Fruit fly (Drosophila melanogaster) whole organism, prepupa: Measurements from ENCODE around the gene SkpA.

ENCODE experiments used
- Blimp-1 ChIP-seq: fragments of 200-800 bp; sonication (Bioruptor generic); optimal IDR thresholded peaks from 3 replicates; lab custom pipeline; 2017; ENCODE audit warnings: missing biosample characterization, missing genetic modification characterization, mild to moderate bottlenecking, moderate library complexity, missing genetic modification reagents
- CG10631 ChIP-seq: fragments of 200-800 bp; sonication (Bioruptor generic); optimal IDR thresholded peaks from 2 replicates; lab custom pipeline; 2016; ENCODE audit warnings: missing biosample characterization, missing genetic modification characterization
- CG10669 ChIP-seq: fragments of 200-800 bp; sonication (Bioruptor generic); optimal IDR thresholded peaks from 3 replicates; lab custom pipeline; 2018; ENCODE audit warnings: missing biosample characterization, mild to moderate bottlenecking, missing genetic modification characterization, moderate library complexity
- CG11294 ChIP-seq: fragments of 200-800 bp; sonication (Bioruptor generic); IDR thresholded peaks from 2 replicates; pipeline ENCODE4 v1.3.6; 2022; ENCODE audit warnings: missing biosample characterization, missing genetic modification characterization
- CG11762 ChIP-seq: fragments of 200-800 bp; sonication (Bioruptor generic); optimal IDR thresholded peaks from 3 replicates; lab custom pipeline; 2016; ENCODE audit warnings: missing biosample characterization, missing genetic modification characterization; ENCODE audit not compliant: insufficient read depth
- CG15336 ChIP-seq: fragments of 200-800 bp; sonication (Bioruptor generic); IDR thresholded peaks from 2 replicates; pipeline ENCODE4 v1.3.6; 2022; ENCODE audit warnings: missing biosample characterization, missing genetic modification characterization
- CG1621 ChIP-seq: fragments of 200-800 bp; sonication (Bioruptor generic); optimal IDR thresholded peaks from 3 replicates; lab custom pipeline; 2018; ENCODE audit warnings: missing biosample characterization, mild to moderate bottlenecking, missing genetic modification characterization
- CG16779 ChIP-seq: fragments of 200-800 bp; sonication (Bioruptor generic); optimal IDR thresholded peaks from 3 replicates; lab custom pipeline; 2017; ENCODE audit warnings: missing biosample characterization, mild to moderate bottlenecking, missing genetic modification characterization
- CG3032 ChIP-seq: fragments of 200-800 bp; optimal IDR thresholded peaks from 2 replicates; lab custom pipeline; 2019; ENCODE audit warnings: missing biosample characterization, mild to moderate bottlenecking, missing genetic modification characterization, moderate library complexity
- CG31627 ChIP-seq: fragments of 200-800 bp; sonication (Bioruptor generic); optimal IDR thresholded peaks from 3 replicates; lab custom pipeline; 2016; ENCODE audit warnings: missing biosample characterization, missing genetic modification characterization
- CG32006 ChIP-seq: fragments of 200-800 bp; sonication (Bioruptor generic); optimal IDR thresholded peaks from 3 replicates; lab custom pipeline; 2017; ENCODE audit warnings: missing biosample characterization, mild to moderate bottlenecking, missing genetic modification characterization
- CG34406 ChIP-seq: fragments of 200-800 bp; sonication (Bioruptor generic); optimal IDR thresholded peaks from 3 replicates; lab custom pipeline; 2016; ENCODE audit warnings: missing biosample characterization, missing genetic modification characterization
- CG3919 ChIP-seq: fragments of 200-800 bp; sonication (Bioruptor generic); optimal IDR thresholded peaks from 3 replicates; lab custom pipeline; 2016; ENCODE audit warnings: missing biosample characterization, missing genetic modification characterization
- CG4318 ChIP-seq: fragments of 200-800 bp; sonication (Bioruptor generic); optimal IDR thresholded peaks from 3 replicates; lab custom pipeline; 2017; ENCODE audit warnings: missing biosample characterization, mild to moderate bottlenecking, missing genetic modification characterization
- CG6163 ChIP-seq: fragments of 200-800 bp; sonication (Bioruptor generic); IDR thresholded peaks from 3 replicates; pipeline ENCODE4 v1.3.6; 2022; ENCODE audit warnings: missing biosample characterization, missing genetic modification characterization
- CG6276 ChIP-seq: fragments of 200-800 bp; sonication (Bioruptor generic); optimal IDR thresholded peaks from 2 replicates; lab custom pipeline; 2017; ENCODE audit warnings: missing biosample characterization, mild to moderate bottlenecking, missing genetic modification characterization
- CG6792 ChIP-seq: fragments of 200-800 bp; sonication (Bioruptor generic); optimal IDR thresholded peaks from 3 replicates; lab custom pipeline; 2016; ENCODE audit warnings: missing biosample characterization, missing genetic modification characterization
- CG6808 ChIP-seq: fragments of 200-800 bp; sonication (Bioruptor generic); optimal IDR thresholded peaks from 3 replicates; lab custom pipeline; 2017; ENCODE audit warnings: missing biosample characterization, missing genetic modification characterization, mild to moderate bottlenecking, moderate library complexity, missing genetic modification reagents
- CG6854 ChIP-seq: fragments of 200-800 bp; sonication (Bioruptor generic); optimal IDR thresholded peaks from 2 replicates; lab custom pipeline; 2017; ENCODE audit warnings: missing biosample characterization, mild to moderate bottlenecking, missing genetic modification characterization
- CG7368 ChIP-seq: fragments of 200-800 bp; sonication (Bioruptor generic); optimal IDR thresholded peaks from 3 replicates; lab custom pipeline; 2016; ENCODE audit warnings: missing biosample characterization, missing genetic modification characterization
- CG8119 ChIP-seq: fragments of 200-800 bp; sonication (Bioruptor generic); IDR thresholded peaks from 3 replicates; pipeline ENCODE4 v1.3.6; 2022; ENCODE audit warnings: missing biosample characterization, missing genetic modification characterization
- CG8319 ChIP-seq: fragments of 200-800 bp; sonication (Bioruptor generic); optimal IDR thresholded peaks from 3 replicates; lab custom pipeline; 2016; ENCODE audit warnings: missing biosample characterization, missing genetic modification characterization
- Eip75B ChIP-seq: fragments of 200-800 bp; sonication (Bioruptor generic); optimal IDR thresholded peaks from 3 replicates; lab custom pipeline; 2016; ENCODE audit warnings: missing biosample characterization, missing genetic modification characterization
- Eip78C ChIP-seq: fragments of 200-800 bp; sonication (Bioruptor generic); peaks from one replicate; lab custom pipeline; 2016; ENCODE audit warnings: missing biosample characterization, missing genetic modification characterization
- Eip93F ChIP-seq: fragments of 200-800 bp; sonication (Bioruptor generic); optimal IDR thresholded peaks from 2 replicates; lab custom pipeline; 2016; ENCODE audit warnings: missing biosample characterization, mild to moderate bottlenecking, missing genetic modification characterization
- Ets21C ChIP-seq: fragments of 200-800 bp; sonication (Bioruptor generic); optimal IDR thresholded peaks from 3 replicates; lab custom pipeline; 2016; ENCODE audit warnings: missing biosample characterization, missing genetic modification characterization
- Ets96B ChIP-seq: fragments of 200-800 bp; optimal IDR thresholded peaks from 2 replicates; lab custom pipeline; 2019; ENCODE audit warnings: missing biosample characterization, mild to moderate bottlenecking, missing genetic modification characterization, moderate library complexity
- Gug ChIP-seq: fragments of 200-800 bp; sonication (Bioruptor generic); IDR thresholded peaks from 2 replicates; pipeline ENCODE4 v1.3.6; 2022; ENCODE audit warnings: missing biosample characterization, missing genetic modification characterization
- Hr38 ChIP-seq: sonication (Bioruptor generic); optimal IDR thresholded peaks from 2 replicates; lab custom pipeline; 2016; ENCODE audit warnings: missing biosample characterization, missing genetic modification characterization
- Hr39 ChIP-seq: fragments of 200-800 bp; sonication (Bioruptor generic); optimal IDR thresholded peaks from 2 replicates; lab custom pipeline; 2016; ENCODE audit warnings: missing biosample characterization, missing genetic modification characterization
- Hr4 ChIP-seq: fragments of 200-800 bp; sonication (Bioruptor generic); optimal IDR thresholded peaks from 3 replicates; lab custom pipeline; 2016; ENCODE audit warnings: missing biosample characterization, missing genetic modification characterization
- Lpt ChIP-seq: fragments of 200-800 bp; sonication (Bioruptor generic); optimal IDR thresholded peaks from 3 replicates; lab custom pipeline; 2016; ENCODE audit warnings: missing biosample characterization, missing genetic modification characterization
- OdsH ChIP-seq: fragments of 200-800 bp; sonication (Bioruptor generic); optimal IDR thresholded peaks from 3 replicates; lab custom pipeline; 2016; ENCODE audit warnings: missing biosample characterization, missing genetic modification characterization
- Smox ChIP-seq: fragments of 200-800 bp; sonication (Bioruptor generic); optimal IDR thresholded peaks from 3 replicates; lab custom pipeline; 2016; ENCODE audit warnings: missing biosample characterization, missing genetic modification characterization
- Sox15 ChIP-seq: fragments of 200-800 bp; sonication (Bioruptor generic); optimal IDR thresholded peaks from 3 replicates; lab custom pipeline; 2016; ENCODE audit warnings: missing biosample characterization, missing genetic modification characterization
- achi ChIP-seq: fragments of 200-800 bp; sonication (Bioruptor generic); optimal IDR thresholded peaks from 3 replicates; lab custom pipeline; 2016; ENCODE audit warnings: missing biosample characterization, missing genetic modification characterization
- acj6 ChIP-seq: fragments of 200-800 bp; sonication (Bioruptor generic); optimal IDR thresholded peaks from 3 replicates; lab custom pipeline; 2016; ENCODE audit warnings: missing biosample characterization, missing genetic modification characterization
- cyc ChIP-seq: fragments of 200-800 bp; sonication (Bioruptor generic); optimal IDR thresholded peaks from 3 replicates; lab custom pipeline; 2016; ENCODE audit warnings: missing biosample characterization, missing genetic modification characterization
- dac ChIP-seq: fragments of 200-800 bp; sonication (Bioruptor generic); optimal IDR thresholded peaks from 2 replicates; lab custom pipeline; 2017; ENCODE audit warnings: missing biosample characterization, mild to moderate bottlenecking, missing genetic modification characterization
- dsx ChIP-seq: fragments of 200-800 bp; optimal IDR thresholded peaks from 3 replicates; lab custom pipeline; 2019; ENCODE audit warnings: missing biosample characterization, mild to moderate bottlenecking, missing genetic modification characterization, moderate library complexity; ENCODE audit not compliant: poor library complexity, severe bottlenecking
- eg ChIP-seq: fragments of 200-800 bp; sonication (Bioruptor generic); IDR thresholded peaks from 3 replicates; pipeline ENCODE4 v1.3.6; 2022; ENCODE audit warnings: missing biosample characterization, missing genetic modification characterization
- esn ChIP-seq: fragments of 200-800 bp; sonication (Bioruptor generic); optimal IDR thresholded peaks from 2 replicates; lab custom pipeline; 2016; ENCODE audit warnings: missing biosample characterization, mild to moderate bottlenecking, missing genetic modification characterization, moderate library complexity
- fd59A ChIP-seq: fragments of 200-800 bp; sonication (Bioruptor generic); optimal IDR thresholded peaks from 2 replicates; lab custom pipeline; 2017; ENCODE audit warnings: missing biosample characterization, mild to moderate bottlenecking, missing genetic modification characterization, missing genetic modification reagents
- fd85E ChIP-seq: fragments of 200-800 bp; sonication (Bioruptor generic); optimal IDR thresholded peaks from 3 replicates; lab custom pipeline; 2016; ENCODE audit warnings: missing biosample characterization, missing genetic modification characterization
- fkh ChIP-seq: fragments of 200-800 bp; sonication (Bioruptor generic); optimal IDR thresholded peaks from 3 replicates; lab custom pipeline; 2017; ENCODE audit warnings: missing biosample characterization, mild to moderate bottlenecking, missing genetic modification characterization, moderate library complexity
- lz ChIP-seq: fragments of 200-800 bp; sonication (Bioruptor generic); optimal IDR thresholded peaks from 3 replicates; lab custom pipeline; 2016; ENCODE audit warnings: missing biosample characterization, missing genetic modification characterization
- net ChIP-seq: fragments of 200-800 bp; sonication (Bioruptor generic); optimal IDR thresholded peaks from 3 replicates; lab custom pipeline; 2016; ENCODE audit warnings: missing biosample characterization, missing genetic modification characterization
- salr ChIP-seq, 2 experiments: fragments of 200-800 bp; sonication (Bioruptor generic); optimal IDR thresholded peaks; 3 replicates each; lab custom pipeline; 2016 to 2018; ENCODE audit warnings: missing biosample characterization in 2 of 2, missing genetic modification characterization in 2 of 2, mild to moderate bottlenecking in 1 of 2
- spab ChIP-seq: fragments of 200-800 bp; sonication (Bioruptor generic); optimal IDR thresholded peaks from 2 replicates; lab custom pipeline; 2017; ENCODE audit warnings: missing biosample characterization, mild to moderate bottlenecking, missing genetic modification characterization, missing genetic modification reagents
- ss ChIP-seq, 2 experiments: fragments of 200-800 bp; sonication (Bioruptor generic); optimal IDR thresholded peaks; 2 replicates in 1 of 2; 3 replicates in 1 of 2; lab custom pipeline; 2017 to 2018; ENCODE audit warnings: mild to moderate bottlenecking in 2 of 2, missing biosample characterization in 2 of 2, missing genetic modification characterization in 2 of 2, moderate library complexity in 1 of 2
- svp ChIP-seq: fragments of 200-800 bp; sonication (Bioruptor generic); peaks from one replicate; lab custom pipeline; 2016; ENCODE audit warnings: missing biosample characterization, missing genetic modification characterization
- topi ChIP-seq: fragments of 200-800 bp; sonication (Bioruptor generic); optimal IDR thresholded peaks from 3 replicates; lab custom pipeline; 2016; ENCODE audit warnings: missing biosample characterization, missing genetic modification characterization
- vri ChIP-seq: fragments of 200-800 bp; sonication (Bioruptor generic); optimal IDR thresholded peaks from 3 replicates; lab custom pipeline; 2016; ENCODE audit warnings: missing biosample characterization, mild to moderate bottlenecking, missing genetic modification characterization

SkpA gene

dm6 chrX:621132-621555 lies 34.8 kb upstream of the SkpA start, which contains the start of the genes CG13365 and Vsp37A:
TSS of gene CG13365 (minus strand) at chrX:621215.
TSS of gene Vsp37A (plus strand) at chrX:621530.
- peak; percentile 5 for TF ChIP-seq topi (GFP tag; lab: Kevin White, UChicago)
- no peak for TF ChIP-seq CG11294 (GFP tag; lab: Robert Waterston, UW)
- TF ChIP-seq Eip93F (GFP tag; lab: Kevin White, UChicago): no peak
- TF ChIP-seq CG6808 (GFP tag; lab: Kevin White, UChicago): peak; percentile 64
- no peak for TF ChIP-seq vri (GFP tag; lab: Kevin White, UChicago)
- TF ChIP-seq CG4318 (GFP tag; lab: Kevin White, UChicago): no peak
- no peak for TF ChIP-seq Gug (GFP tag; lab: Robert Waterston, UW)
- TF ChIP-seq fd59A (GFP tag; lab: Kevin White, UChicago): no peak
- TF ChIP-seq Lpt: no peak
- TF ChIP-seq CG6792 (GFP tag; lab: Kevin White, UChicago): no peak
- TF ChIP-seq CG15336 (GFP tag; lab: Robert Waterston, UW): no peak
- TF ChIP-seq CG31627 (GFP tag; lab: Kevin White, UChicago): peak; percentile 24
- TF ChIP-seq CG11762 (GFP tag; lab: Kevin White, UChicago): no peak
- no peak for TF ChIP-seq CG16779 (tag; lab: Kevin White, UChicago)
- TF ChIP-seq CG1621 (tag; lab: Kevin White, UChicago): no peak
- no peak for TF ChIP-seq CG8119 (GFP tag; lab: Robert Waterston, UW)
- no peak for TF ChIP-seq CG6854 (GFP tag; lab: Kevin White, UChicago)
- no peak for TF ChIP-seq salr (GFP tag; optimal IDR thresholded peaks at IDR 0.05; lab: Kevin White, UChicago)
- no peak for TF ChIP-seq CG3919 (GFP tag; lab: Kevin White, UChicago)
- no peak for TF ChIP-seq CG6276 (GFP tag; lab: Kevin White, UChicago)
- peak; percentile 75 for TF ChIP-seq Eip78C
- no peak for TF ChIP-seq Ets96B (tag; lab: Kevin White, UChicago)
- peak; percentile 4 for TF ChIP-seq CG8319 (GFP tag; lab: Kevin White, UChicago)
- TF ChIP-seq dsx: peak; percentile 14
- TF ChIP-seq eg (GFP tag; lab: Robert Waterston, UW): no peak
- no peak for TF ChIP-seq fd85E (GFP tag; lab: Kevin White, UChicago)
- TF ChIP-seq lz (GFP tag; lab: Kevin White, UChicago): peak; percentile 35
- TF ChIP-seq CG34406: no peak
- no peak for TF ChIP-seq Blimp-1 (GFP tag; lab: Kevin White, UChicago)
- TF ChIP-seq CG3032: peak; percentile 30
- TF ChIP-seq esn: peak; percentile 48
- no peak for TF ChIP-seq dac (GFP tag; lab: Kevin White, UChicago)
- TF ChIP-seq svp (GFP tag; lab: Kevin White, UChicago): peak; percentile 77
- TF ChIP-seq cyc (GFP tag; lab: Kevin White, UChicago): peak; percentile 22
- no peak for TF ChIP-seq Hr38 (GFP tag; lab: Kevin White, UChicago)
- TF ChIP-seq Hr4 (GFP tag; lab: Kevin White, UChicago): peak; percentile 25
- peak; percentile 56 for TF ChIP-seq Hr39 (GFP tag; lab: Kevin White, UChicago)
- no peak for TF ChIP-seq CG6163
- TF ChIP-seq CG10631 (GFP tag; lab: Kevin White, UChicago): peak; percentile 41
- peak; percentile 96 for TF ChIP-seq fkh (GFP tag; lab: Kevin White, UChicago)
- TF ChIP-seq Smox (GFP tag; lab: Kevin White, UChicago): no peak
- TF ChIP-seq Sox15 (GFP tag; lab: Kevin White, UChicago): peak; percentile 8
- no peak for TF ChIP-seq acj6
- peak; percentile 39 for TF ChIP-seq Eip75B (GFP tag; lab: Kevin White, UChicago)
- no peak for TF ChIP-seq achi
- no peak for TF ChIP-seq CG10669 (GFP tag; lab: Kevin White, UChicago)
- peak; percentile 44 for TF ChIP-seq OdsH (GFP tag; lab: Kevin White, UChicago)
- no peak for TF ChIP-seq ss (GFP tag; optimal IDR thresholded peaks at IDR 0.05; lab: Kevin White, UChicago)
- peak; percentile 30 for TF ChIP-seq Ets21C
- no peak for TF ChIP-seq spab (GFP tag; lab: Kevin White, UChicago)
- TF ChIP-seq CG7368 (GFP tag; lab: Kevin White, UChicago): no peak
- no peak for TF ChIP-seq CG32006
- TF ChIP-seq net (GFP tag; lab: Kevin White, UChicago): no peak
